Fruit fly (Drosophila melanogaster) whole organism, larva: ENCODE data around the gene CG42536.

Experiments
- noc ChIP-seq: fragments of 200-800 bp; sonication (Bioruptor generic); optimal IDR thresholded peaks from 3 replicates; lab custom pipeline; 2019; ENCODE audit warnings: missing biosample characterization, mild to moderate bottlenecking, missing genetic modification characterization, moderate library complexity

CG42536 gene

DNA sequence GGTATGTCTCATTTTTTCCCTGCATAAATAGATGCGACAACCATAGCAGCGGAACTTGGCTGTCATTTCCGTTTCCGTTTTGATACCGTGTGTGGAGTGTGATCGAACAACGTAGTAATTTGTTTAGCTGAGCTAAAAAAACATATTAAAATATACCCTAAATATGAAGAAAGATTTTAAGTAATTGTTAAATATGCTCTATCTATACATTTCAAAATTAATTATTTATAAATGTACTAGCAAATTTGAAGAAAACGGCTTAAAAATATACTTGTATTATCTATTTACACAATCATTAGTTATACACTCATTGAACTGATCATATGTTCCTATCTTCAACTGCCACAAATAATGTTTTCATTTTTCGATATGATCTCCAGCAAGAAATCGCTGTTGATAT is 3.7 kb downstream of the CG42536 start, which contains the start of gene CG34238:
Gene CG34238 (plus strand): TSS at position 301 of the 400 bp plus-strand sequence.
- no peak for TF ChIP-seq noc (tag; lab: Kevin White, UChicago)

- TF ChIP-seq noc (tag; lab: Kevin White, UChicago) = no peak
These were observed 4.4 kb downstream of the CG42536 start, which contains the start of gene CG43127 for dm6 chr3L:10625499-10625898. Gene CG43127, minus strand, starts transcription at chr3L:10625599.

- no peak for TF ChIP-seq noc (tag; lab: Kevin White, UChicago)
These were observed 6.4 kb downstream of the CG42536 start, which contains the start of gene CG42521 for dm6 chr3L:10623476-10623875. Gene CG42521, minus strand, starts transcription at chr3L:10623576.

dm6 chr3L:10599512-10599911 is 30.4 kb downstream of the CG42536 start:
- TF ChIP-seq noc (tag; lab: Kevin White, UChicago) = no peak

- TF ChIP-seq noc (tag; lab: Kevin White, UChicago) = no peak
These were observed 44.9 kb downstream of the CG42536 start for dm6 chr3L:10584965-10585364.

DNA sequence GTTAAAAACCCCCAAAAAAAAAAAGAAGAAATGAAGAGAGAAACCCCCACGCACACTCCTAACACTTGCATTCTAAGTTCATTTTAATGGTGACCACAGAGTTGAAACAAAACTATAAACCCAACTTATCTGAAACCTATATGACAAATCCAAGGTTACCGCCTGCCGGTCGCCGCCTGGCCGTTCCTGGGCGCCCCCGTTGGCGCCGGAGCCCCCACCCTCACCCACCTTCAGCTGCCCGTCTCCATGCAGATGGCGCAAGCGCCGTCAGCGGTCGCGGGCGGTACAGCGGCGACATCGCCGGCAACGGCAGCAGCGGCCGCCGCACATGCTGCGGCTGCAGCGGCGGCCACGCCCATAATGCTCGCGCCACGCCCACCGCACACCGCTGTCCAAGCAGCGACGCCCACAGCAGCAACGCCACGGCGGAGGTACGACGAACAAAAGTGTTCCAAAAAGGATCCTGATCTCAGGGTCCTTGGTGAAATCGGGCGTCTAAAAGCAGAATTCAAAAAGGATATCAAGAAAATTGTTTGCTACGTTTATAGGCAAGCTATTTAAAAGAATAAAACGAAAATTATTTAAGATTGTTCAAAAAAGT is 48.1 kb downstream of the CG42536 start:
- TF ChIP-seq noc (tag; lab: Kevin White, UChicago) = no peak
